Fruit fly (Drosophila melanogaster): ENCODE measurements around the gene nst.
A peak's percentile ranks its signal among the peaks of the same experiment; 100 is the strongest.

Gene nst

DNA sequence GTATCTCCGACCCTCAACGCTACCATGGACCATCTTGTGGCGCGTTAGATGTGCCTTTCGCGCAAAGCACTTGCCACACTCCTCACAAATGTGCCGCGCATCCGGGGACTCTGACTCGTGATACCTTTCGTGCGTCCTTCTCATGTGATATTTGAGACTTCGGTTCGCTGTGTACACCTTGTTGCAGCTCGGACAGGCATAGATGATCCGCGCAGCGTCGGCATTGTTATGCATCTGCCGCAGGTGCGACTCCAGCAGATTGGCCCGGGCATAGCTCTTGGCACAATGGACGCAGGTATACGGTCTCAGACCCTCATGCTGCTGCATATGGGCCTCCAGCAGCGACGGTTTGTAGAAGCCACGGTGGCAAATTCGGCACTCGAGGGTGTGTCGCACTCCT, 24.0 kb downstream of the nst start:
- TF ChIP-seq CG11762 (GFP tag; optimal IDR thresholded peaks at IDR 0.05; ENCODE audit: insufficient read depth) (no peak), dsx (GFP tag; optimal IDR thresholded peaks at IDR 0.05; ENCODE audit: poor library complexity, severe bottlenecking) (no peak), CG3919 (GFP tag; optimal IDR thresholded peaks at IDR 0.05) (no peak), CG10669 (GFP tag; optimal IDR thresholded peaks at IDR 0.05) (no peak), Eip75B (GFP tag; optimal IDR thresholded peaks at IDR 0.05) (no peak), salr (GFP tag; optimal IDR thresholded peaks at IDR 0.05) (no peak), Eip78C (GFP tag) (no peak), Sox102F (GFP tag; optimal IDR thresholded peaks at IDR 0.05) (no peak), CG6163 (GFP tag; IDR thresholded peaks at IDR 0.05) (no peak), Met (GFP tag; optimal IDR thresholded peaks at IDR 0.05) (no peak), Hr38 (GFP tag; optimal IDR thresholded peaks at IDR 0.05) (no peak), Lpt (GFP tag; optimal IDR thresholded peaks at IDR 0.05) (no peak), fd59A (GFP tag; optimal IDR thresholded peaks at IDR 0.05) (no peak), CG3032 (tag; optimal IDR thresholded peaks at IDR 0.05) (no peak), CG11294 (GFP tag; IDR thresholded peaks at IDR 0.05) (no peak), Hr4 (GFP tag; optimal IDR thresholded peaks at IDR 0.05) (no peak)

DNA sequence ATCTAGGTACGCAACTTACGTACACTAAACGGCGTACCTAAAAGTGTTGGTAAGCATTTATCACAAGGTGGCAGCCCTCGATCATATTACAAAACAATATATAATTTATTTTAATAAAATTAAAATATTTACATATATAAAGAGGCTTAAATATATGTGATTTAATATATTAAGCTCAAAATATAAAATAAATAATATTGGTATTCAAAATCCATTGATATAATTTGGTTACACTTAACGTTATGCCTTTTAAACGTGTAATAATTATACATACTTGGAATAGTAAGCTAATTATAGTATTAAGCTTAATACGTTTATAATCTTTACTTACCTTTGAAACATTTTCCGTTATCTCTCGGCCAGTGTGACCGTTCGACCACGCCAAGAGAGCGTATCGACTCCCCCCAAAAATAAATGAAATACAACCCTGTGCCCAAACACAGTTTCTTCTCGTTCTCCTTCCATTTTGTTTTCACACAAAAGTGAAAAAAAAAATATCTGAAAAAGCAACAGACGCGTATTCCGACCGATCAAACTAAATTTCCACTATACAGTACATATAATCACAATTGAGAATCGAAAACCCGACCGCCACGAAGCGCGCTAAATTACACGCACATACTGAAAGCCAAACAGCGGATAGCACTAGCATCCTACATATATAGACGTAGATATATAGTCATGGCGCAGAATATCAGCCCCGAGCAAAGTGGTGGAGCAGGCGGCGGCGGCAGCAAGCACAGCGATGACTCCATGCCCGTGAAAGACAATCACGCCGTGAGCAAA, 25.9 kb downstream of the nst start, which contains the start of the genes CG10646 and vih:
Gene CG10646, minus strand, starts transcription at position 30 of the 786 bp plus-strand sequence.
Gene vih, plus strand, starts transcription at position 428 of the 786 bp plus-strand sequence.
- peak; percentile 11 for TF ChIP-seq CG1621 (tag; optimal IDR thresholded peaks at IDR 0.05)
- 0 out of 3 replicates have a peak, but pooled peaks have one; percentile 18 for TF ChIP-seq CG6163 (GFP tag; IDR thresholded peaks at IDR 0.05)
- no peak for TF ChIP-seq CG4318 (GFP tag; optimal IDR thresholded peaks at IDR 0.05)
- peak; percentile 54 for TF ChIP-seq cyc (GFP tag; optimal IDR thresholded peaks at IDR 0.05)
- no peak for TF ChIP-seq achi (GFP tag; optimal IDR thresholded peaks at IDR 0.05)
- no peak for TF ChIP-seq Gug (GFP tag; IDR thresholded peaks at IDR 0.05)
- TF ChIP-seq vri (GFP tag; optimal IDR thresholded peaks at IDR 0.05): no peak
- TF ChIP-seq CG11762 (GFP tag; optimal IDR thresholded peaks at IDR 0.05; ENCODE audit: insufficient read depth): peak; percentile 8
- no peak for TF ChIP-seq pdm3 (GFP tag; optimal IDR thresholded peaks at IDR 0.05)
- peak; percentile 4 for TF ChIP-seq Ets96B (tag; optimal IDR thresholded peaks at IDR 0.05)
- peak; percentile 21 for TF ChIP-seq CG6792 (GFP tag; optimal IDR thresholded peaks at IDR 0.05)
- no peak for TF ChIP-seq acj6 (GFP tag; optimal IDR thresholded peaks at IDR 0.05)
- TF ChIP-seq CG6808 (GFP tag; optimal IDR thresholded peaks at IDR 0.05): no peak
- TF ChIP-seq CG8119 (GFP tag; IDR thresholded peaks at IDR 0.05): peak; percentile 32; the same call in 1 of the 3 replicates
- no peak for TF ChIP-seq Sox102F (GFP tag; optimal IDR thresholded peaks at IDR 0.05)
- no peak for TF ChIP-seq Sox15 (GFP tag; optimal IDR thresholded peaks at IDR 0.05)
- no peak for TF ChIP-seq svp (GFP tag)
- TF ChIP-seq ss (GFP tag; optimal IDR thresholded peaks at IDR 0.05): no peak
- no peak for TF ChIP-seq CG8632 (GFP tag; optimal IDR thresholded peaks at IDR 0.05)
- peak; percentile 54 for TF ChIP-seq esn (GFP tag; optimal IDR thresholded peaks at IDR 0.05)
- peak; percentile 19 for TF ChIP-seq CG34406 (GFP tag; optimal IDR thresholded peaks at IDR 0.05)
- no peak for TF ChIP-seq OdsH (GFP tag; optimal IDR thresholded peaks at IDR 0.05)
- no peak for TF ChIP-seq CG8319 (GFP tag; optimal IDR thresholded peaks at IDR 0.05)
- TF ChIP-seq Met (GFP tag; optimal IDR thresholded peaks at IDR 0.05): no peak
- no peak for TF ChIP-seq Eip75B (GFP tag; optimal IDR thresholded peaks at IDR 0.05)
- TF ChIP-seq salr (GFP tag; optimal IDR thresholded peaks at IDR 0.05): no peak
- no peak for TF ChIP-seq CG10631 (GFP tag; optimal IDR thresholded peaks at IDR 0.05)
- no peak for TF ChIP-seq fd85E (GFP tag; optimal IDR thresholded peaks at IDR 0.05)
- peak; percentile 52 for TF ChIP-seq Eip93F (GFP tag; optimal IDR thresholded peaks at IDR 0.05)
- no peak for TF ChIP-seq CG6276 (GFP tag; optimal IDR thresholded peaks at IDR 0.05)
- TF ChIP-seq Sox14 (GFP tag; optimal IDR thresholded peaks at IDR 0.05): no peak
- no peak for TF ChIP-seq eg (GFP tag; IDR thresholded peaks at IDR 0.05)
- TF ChIP-seq CG15336 (GFP tag; IDR thresholded peaks at IDR 0.05): 0 out of 2 replicates have a peak, but pooled peaks have one; percentile 35
- TF ChIP-seq Blimp-1 (GFP tag; optimal IDR thresholded peaks at IDR 0.05): no peak
- TF ChIP-seq topi (GFP tag; optimal IDR thresholded peaks at IDR 0.05): no peak
- peak; percentile 54 for TF ChIP-seq CG3919 (GFP tag; optimal IDR thresholded peaks at IDR 0.05)
- no peak for TF ChIP-seq Hr4 (GFP tag; optimal IDR thresholded peaks at IDR 0.05)
- TF ChIP-seq Hr39 (GFP tag; optimal IDR thresholded peaks at IDR 0.05): no peak
- TF ChIP-seq Smox (GFP tag; optimal IDR thresholded peaks at IDR 0.05): no peak
- no peak for TF ChIP-seq net (GFP tag; optimal IDR thresholded peaks at IDR 0.05)
